Worm (Caenorhabditis elegans) whole organism, L1 larva: ENCODE results near the gene srd-17.

Experiments
- C34B4.2 ChIP-seq: sonication (generic microtip); optimal IDR thresholded peaks from 2 replicates; lab custom pipeline; 2017; ENCODE audit warnings: mild to moderate bottlenecking, missing genetic modification characterization, missing compliant biosample characterization
- aly-2 ChIP-seq: fragments of 150-350 bp; optimal IDR thresholded peaks from 2 replicates; lab custom pipeline; 2014; ENCODE audit warnings: missing biosample characterization, missing genetic modification characterization
- ama-1 ChIP-seq: fragments of 150-350 bp; optimal IDR thresholded peaks from 2 replicates; lab custom pipeline; 2014
- blmp-1 ChIP-seq: fragments of 150-350 bp; optimal IDR thresholded peaks from 2 replicates; lab custom pipeline; 2014; ENCODE audit warnings: missing biosample characterization, missing genetic modification characterization
- ceh-8 ChIP-seq: fragments of 200-800 bp; sonication (Bioruptor generic); optimal IDR thresholded peaks from 2 replicates; lab custom pipeline; 2018; ENCODE audit warnings: mild to moderate bottlenecking, missing genetic modification characterization, moderate library complexity, missing compliant biosample characterization
- ceh-88 ChIP-seq: fragments of 200-800 bp; sonication (Bioruptor generic); IDR thresholded peaks from 2 replicates; pipeline ENCODE4 v1.3.6; 2022; ENCODE audit warnings: missing genetic modification characterization, missing compliant biosample characterization
- ceh-90 ChIP-seq: sonication (generic microtip); optimal IDR thresholded peaks from 2 replicates; lab custom pipeline; 2016; ENCODE audit warnings: missing genetic modification characterization, missing compliant biosample characterization
- ces-1 ChIP-seq: fragments of 150-350 bp; optimal IDR thresholded peaks from 2 replicates; lab custom pipeline; 2014; ENCODE audit warnings: missing biosample characterization, missing genetic modification reagents, missing genetic modification characterization
- dpl-1 ChIP-seq, 3 experiments: fragments of 150-350 bp in 2 of 3; sonication (generic microtip) in 1 of 3; optimal IDR thresholded peaks; 2 replicates each; lab custom pipeline; 2014 to 2017; ENCODE audit warnings: missing biosample characterization in 3 of 3, missing genetic modification characterization in 3 of 3, missing genetic modification reagents in 3 of 3
- dsc-1 ChIP-seq: sonication (generic microtip); optimal IDR thresholded peaks from 2 replicates; lab custom pipeline; 2016; ENCODE audit warnings: mild to moderate bottlenecking, missing genetic modification characterization, missing compliant biosample characterization
- efl-3 ChIP-seq: fragments of 200-800 bp; sonication (Bioruptor generic); optimal IDR thresholded peaks from 2 replicates; lab custom pipeline; 2018; ENCODE audit warnings: mild to moderate bottlenecking, missing genetic modification characterization, missing compliant biosample characterization
- egl-27 ChIP-seq, 2 experiments: fragments of 150-350 bp in 1 of 2; sonication (generic microtip); optimal IDR thresholded peaks; 3 replicates each; lab custom pipeline; 2017 to 2018; ENCODE audit warnings: missing biosample characterization in 2 of 2, missing genetic modification characterization in 2 of 2, missing genetic modification reagents in 2 of 2
- elt-2 ChIP-seq: sonication (generic microtip); optimal IDR thresholded peaks from 2 replicates; lab custom pipeline; 2016; ENCODE audit warnings: missing genetic modification characterization, mild to moderate bottlenecking, inconsistent platforms, missing compliant biosample characterization, missing genetic modification reagents
- elt-3 ChIP-seq, 6 experiments: fragments of 150-350 bp in 1 of 6; sonication (generic microtip); optimal IDR thresholded peaks; 2 replicates each; lab custom pipeline; 2017 to 2018; ENCODE audit warnings: missing biosample characterization in 6 of 6, missing genetic modification characterization in 6 of 6, inconsistent platforms in 1 of 6
- fkh-4 ChIP-seq: sonication (generic microtip); optimal IDR thresholded peaks from 2 replicates; lab custom pipeline; 2016; ENCODE audit warnings: missing compliant biosample characterization, missing genetic modification characterization, borderline replicate concordance
- fos-1 ChIP-seq: fragments of 150-350 bp; optimal IDR thresholded peaks from 2 replicates; lab custom pipeline; 2014; ENCODE audit warnings: missing biosample characterization, missing genetic modification characterization
- grh-1 ChIP-seq: fragments of 200-800 bp; sonication (Bioruptor generic); IDR thresholded peaks from 2 replicates; pipeline ENCODE4 v1.3.6; 2022; ENCODE audit warnings: missing genetic modification reagents, missing genetic modification characterization, missing compliant biosample characterization
- hlh-4 ChIP-seq: sonication (generic microtip); optimal IDR thresholded peaks from 2 replicates; lab custom pipeline; 2016; ENCODE audit warnings: mild to moderate bottlenecking, missing genetic modification characterization, missing compliant biosample characterization
- lin-14 ChIP-seq: fragments of 200-800 bp; sonication (Bioruptor generic); optimal IDR thresholded peaks from 2 replicates; lab custom pipeline; 2018; ENCODE audit warnings: mild to moderate bottlenecking, missing genetic modification characterization, moderate library complexity, missing compliant biosample characterization
- lin-15B ChIP-seq: fragments of 150-350 bp; sonication (generic microtip); optimal IDR thresholded peaks from 3 replicates; lab custom pipeline; 2014; ENCODE audit warnings: missing biosample characterization, missing genetic modification characterization
- lin-39 ChIP-seq: fragments of 150-350 bp; optimal IDR thresholded peaks from 2 replicates; lab custom pipeline; 2014; ENCODE audit warnings: missing biosample characterization, missing genetic modification reagents, missing genetic modification characterization
- lsy-2 ChIP-seq, 2 experiments: fragments of 150-350 bp; optimal IDR thresholded peaks; 2 replicates each; lab custom pipeline; 2014; ENCODE audit warnings: missing biosample characterization in 2 of 2, missing genetic modification characterization in 2 of 2
- nhr-19 ChIP-seq: fragments of 200-800 bp; sonication (Bioruptor generic); conservative IDR thresholded peaks from 2 replicates; pipeline ENCODE4 v1.3.6; 2022; ENCODE audit warnings: missing genetic modification characterization, missing compliant biosample characterization
- nhr-20 ChIP-seq: sonication (generic microtip); optimal IDR thresholded peaks from 2 replicates; lab custom pipeline; 2016; ENCODE audit warnings: mild to moderate bottlenecking, missing genetic modification characterization, missing compliant biosample characterization
- nhr-237 ChIP-seq: fragments of 150-350 bp; optimal IDR thresholded peaks from 2 replicates; lab custom pipeline; 2014; ENCODE audit warnings: missing biosample characterization, missing genetic modification characterization
- nhr-28 ChIP-seq: fragments of 150-350 bp; optimal IDR thresholded peaks from 2 replicates; lab custom pipeline; 2014; ENCODE audit warnings: missing biosample characterization, missing genetic modification characterization
- nhr-71 ChIP-seq: sonication (generic microtip); optimal IDR thresholded peaks from 2 replicates; lab custom pipeline; 2016; ENCODE audit warnings: mild to moderate bottlenecking, missing genetic modification characterization, moderate library complexity, missing compliant biosample characterization
- nhr-77 ChIP-seq: fragments of 150-350 bp; optimal IDR thresholded peaks from 2 replicates; lab custom pipeline; 2014; ENCODE audit warnings: missing biosample characterization, missing genetic modification characterization
- nhr-85 ChIP-seq: sonication (generic microtip); peaks from one replicate; lab custom pipeline; 2016; ENCODE audit warnings: missing genetic modification characterization, inconsistent platforms, missing compliant biosample characterization
- nhr-90 ChIP-seq: sonication (generic microtip); optimal IDR thresholded peaks from 2 replicates; lab custom pipeline; 2016; ENCODE audit warnings: mild to moderate bottlenecking, missing genetic modification characterization, missing compliant biosample characterization; ENCODE audit not compliant: poor library complexity
- pag-3 ChIP-seq: sonication (generic microtip); optimal IDR thresholded peaks from 2 replicates; lab custom pipeline; 2017; ENCODE audit warnings: missing genetic modification characterization, mild to moderate bottlenecking, missing compliant biosample characterization, antibody characterized with exemption, borderline replicate concordance; ENCODE audit not compliant: insufficient read depth
- pax-3 ChIP-seq: fragments of 200-800 bp; sonication (Bioruptor generic); optimal IDR thresholded peaks from 2 replicates; lab custom pipeline; 2018; ENCODE audit warnings: mild to moderate bottlenecking, missing genetic modification characterization, moderate library complexity, missing compliant biosample characterization
- rnt-1 ChIP-seq: sonication (generic microtip); optimal IDR thresholded peaks from 2 replicates; lab custom pipeline; 2016; ENCODE audit warnings: mild to moderate bottlenecking, missing genetic modification characterization, moderate library complexity, missing compliant biosample characterization
- snu-23 ChIP-seq: sonication (generic microtip); optimal IDR thresholded peaks from 2 replicates; lab custom pipeline; 2016; ENCODE audit warnings: missing genetic modification characterization, missing compliant biosample characterization
- sox-4 ChIP-seq: sonication (generic microtip); optimal IDR thresholded peaks from 2 replicates; lab custom pipeline; 2016; ENCODE audit warnings: missing genetic modification characterization, missing compliant biosample characterization
- sup-37 ChIP-seq: fragments of 200-800 bp; sonication (Bioruptor generic); optimal IDR thresholded peaks from 2 replicates; lab custom pipeline; 2018; ENCODE audit warnings: mild to moderate bottlenecking, missing genetic modification characterization, missing compliant biosample characterization
- swsn-7 ChIP-seq: sonication (generic microtip); optimal IDR thresholded peaks from 2 replicates; lab custom pipeline; 2016; ENCODE audit warnings: missing genetic modification characterization, missing compliant biosample characterization
- tbx-2 ChIP-seq: sonication (generic microtip); optimal IDR thresholded peaks from 2 replicates; lab custom pipeline; 2016; ENCODE audit warnings: missing genetic modification characterization, missing compliant biosample characterization
- tlp-1 ChIP-seq: fragments of 150-350 bp; optimal IDR thresholded peaks from 2 replicates; lab custom pipeline; 2014; ENCODE audit warnings: missing biosample characterization, missing genetic modification characterization
- unc-30 ChIP-seq: sonication (generic microtip); optimal IDR thresholded peaks from 2 replicates; lab custom pipeline; 2017; ENCODE audit warnings: missing biosample characterization, missing genetic modification characterization
- unc-62 ChIP-seq: fragments of 150-350 bp; optimal IDR thresholded peaks from 2 replicates; lab custom pipeline; 2014; ENCODE audit warnings: missing biosample characterization, missing genetic modification reagents, missing genetic modification characterization
- unc-98 ChIP-seq: fragments of 200-800 bp; sonication (Bioruptor generic); IDR thresholded peaks from 2 replicates; pipeline ENCODE4 v1.3.6; 2022; ENCODE audit warnings: missing genetic modification characterization, missing compliant biosample characterization
- vab-15 ChIP-seq: sonication (generic microtip); optimal IDR thresholded peaks from 2 replicates; lab custom pipeline; 2017; ENCODE audit warnings: missing genotype, mild to moderate bottlenecking, missing genetic modification characterization, missing compliant biosample characterization
- xbp-1 ChIP-seq: sonication (generic microtip); optimal IDR thresholded peaks from 2 replicates; lab custom pipeline; 2016; ENCODE audit warnings: missing genetic modification characterization, missing compliant biosample characterization
- ztf-4 ChIP-seq: fragments of 150-350 bp; optimal IDR thresholded peaks from 2 replicates; lab custom pipeline; 2014; ENCODE audit warnings: missing biosample characterization, missing genetic modification characterization

srd-17 gene

DNA sequence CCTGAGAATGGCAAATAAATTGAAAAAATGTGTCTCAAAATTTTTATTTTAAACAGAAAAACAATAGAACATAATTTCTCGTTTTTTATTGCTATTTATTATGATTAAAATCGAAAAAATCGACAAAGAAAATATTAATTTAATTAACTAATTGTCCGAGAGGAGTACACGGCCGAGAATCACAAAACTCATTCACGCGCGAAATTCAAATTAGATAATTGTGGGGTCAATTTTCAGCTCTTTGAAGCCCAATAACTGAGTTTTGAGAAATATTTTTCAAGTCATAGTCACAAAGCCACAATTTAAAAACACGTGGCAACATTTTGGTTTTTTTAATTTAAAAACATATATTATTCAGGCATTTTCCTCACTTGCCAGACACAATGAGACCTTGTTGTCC lies 23.4 kb downstream of the srd-17 start (continued):
- TF ChIP-seq C34B4.2 (tag; lab: Kevin White, UChicago): no peak
- peak; percentile 73 for TF ChIP-seq nhr-71 (tag; lab: Kevin White, UChicago)
- no peak for TF ChIP-seq aly-2 (tag; lab: Kevin White, UChicago)
- peak; percentile 54 for TF ChIP-seq nhr-19 (GFP tag; lab: Robert Waterston, UW)
- peak; percentile 39 to 53 for TF ChIP-seq lsy-2 (tag; optimal IDR thresholded peaks at IDR 0.05; lab: Kevin White, UChicago)
- TF ChIP-seq unc-98: no peak
- no peak for TF ChIP-seq egl-27 (tag; optimal IDR thresholded peaks at IDR 0.05; lab: Kevin White, UChicago)
- peak; percentile 10 for TF ChIP-seq xbp-1 (tag; lab: Kevin White, UChicago)
- peak; percentile 43 for TF ChIP-seq blmp-1 (tag; lab: Kevin White, UChicago)
- peak; percentile 26 for TF ChIP-seq dsc-1 (tag; lab: Kevin White, UChicago)
- TF ChIP-seq lin-15B (tag; lab: Kevin White, UChicago): no peak
- peak; percentile 80 for TF ChIP-seq pax-3 (tag; lab: Kevin White, UChicago)
- TF ChIP-seq vab-15 (tag; lab: Kevin White, UChicago): no peak
- TF ChIP-seq efl-3 (GFP tag; lab: Kevin White, UChicago): no peak
- peak; percentile 43 for TF ChIP-seq tbx-2 (tag; lab: Kevin White, UChicago)
- TF ChIP-seq snu-23 (GFP tag; lab: Kevin White, UChicago): peak; percentile 44
- peak; percentile 61 for TF ChIP-seq nhr-20 (tag; lab: Kevin White, UChicago)
- TF ChIP-seq nhr-28: no peak
- no peak for TF ChIP-seq ces-1 (GFP tag; lab: Kevin White, UChicago)
- TF ChIP-seq hlh-4 (tag; lab: Kevin White, UChicago): no peak
- TF ChIP-seq swsn-7 (tag; lab: Kevin White, UChicago): peak; percentile 44
- TF ChIP-seq sup-37: no peak
- peak; percentile 23 for TF ChIP-seq sox-4
- TF ChIP-seq lin-14 (GFP tag; lab: Kevin White, UChicago): peak; percentile 30
- peak; percentile 89 for TF ChIP-seq nhr-85
- TF ChIP-seq lin-39 (tag; lab: Kevin White, UChicago): peak; percentile 54
- no peak for TF ChIP-seq pag-3
- TF ChIP-seq fkh-4 (tag; lab: Kevin White, UChicago): peak; percentile 56
- TF ChIP-seq dpl-1 (GFP tag; optimal IDR thresholded peaks at IDR 0.05; lab: Kevin White, UChicago): peak; percentile 80 to 96 (median 88)
- TF ChIP-seq ceh-88 (GFP tag; lab: Robert Waterston, UW): no peak
- TF ChIP-seq nhr-77 (tag; lab: Kevin White, UChicago): no peak
- peak; percentile 71 for TF ChIP-seq nhr-90 (tag; lab: Kevin White, UChicago)
- peak; percentile 81 for TF ChIP-seq ceh-90 (tag; lab: Kevin White, UChicago)
- TF ChIP-seq rnt-1 (tag; lab: Kevin White, UChicago): peak; percentile 82
- TF ChIP-seq grh-1 (GFP tag; lab: Robert Waterston, UW): peak; percentile 53; the same call in 1 of the 2 replicates
- TF ChIP-seq tlp-1: no peak
- no peak for TF ChIP-seq ceh-8 (GFP tag; lab: Kevin White, UChicago)

DNA sequence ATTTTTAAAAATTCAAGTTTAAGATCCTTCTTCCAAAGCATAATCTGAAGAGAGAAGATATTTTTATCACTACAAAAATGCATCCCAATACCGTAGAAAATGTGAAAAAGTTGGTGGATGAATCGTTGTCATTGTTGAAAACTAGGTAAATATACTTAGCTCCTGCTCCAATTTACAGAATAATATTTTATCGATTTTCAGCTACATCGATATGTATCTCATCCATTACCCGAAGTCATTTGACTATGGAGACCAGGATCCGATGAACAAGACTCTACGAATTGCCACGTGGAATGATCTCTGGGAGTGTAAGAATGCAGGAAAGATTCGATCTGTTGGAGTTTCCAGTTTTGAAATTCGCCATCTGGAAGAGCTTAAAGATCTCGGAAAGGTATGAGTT lies 24.1 kb downstream of the srd-17 start:
- TF ChIP-seq ztf-4 (tag; lab: Kevin White, UChicago) (no peak), blmp-1 (tag; lab: Kevin White, UChicago) (no peak), unc-62 (GFP tag; lab: Kevin White, UChicago) (no peak), nhr-237 (tag; lab: Kevin White, UChicago) (no peak), elt-2 (tag; lab: Kevin White, UChicago) (no peak), dsc-1 (tag; lab: Kevin White, UChicago) (no peak), C34B4.2 (tag; lab: Kevin White, UChicago) (no peak), unc-30 (tag; lab: Kevin White, UChicago) (no peak), elt-3 (tag; optimal IDR thresholded peaks at IDR 0.05; lab: Kevin White, UChicago) (no peak), ama-1 (lab: Kevin White, UChicago) (no peak), aly-2 (tag; lab: Kevin White, UChicago) (no peak), fos-1 (no peak), nhr-85 (no peak), tbx-2 (tag; lab: Kevin White, UChicago) (no peak), xbp-1 (tag; lab: Kevin White, UChicago) (no peak)
- TF ChIP-seq, all 84 proteins: peak for 0
